Fruit fly (Drosophila melanogaster) whole organism, embryonic: ENCODE data around the gene CG14655.

Source experiments
- Abd-B ChIP-seq: fragments of 200-800 bp; sonication (Bioruptor generic); optimal IDR thresholded peaks from 2 replicates; lab custom pipeline; 2018; ENCODE audit warnings: missing biosample characterization, mild to moderate bottlenecking, missing genetic modification characterization, moderate library complexity
- Aef1 ChIP-seq: fragments of 200-800 bp; sonication (Bioruptor generic); IDR thresholded peaks from 3 replicates; pipeline ENCODE4 v1.3.6; 2022; ENCODE audit warnings: missing biosample characterization, missing genetic modification characterization
- Atf3 ChIP-seq: fragments of 200-800 bp; sonication (Bioruptor generic); optimal IDR thresholded peaks from 3 replicates; lab custom pipeline; 2016; ENCODE audit warnings: missing biosample characterization, missing genetic modification characterization
- CG10462 ChIP-seq: fragments of 200-800 bp; sonication (Bioruptor generic); optimal IDR thresholded peaks from 2 replicates; lab custom pipeline; 2016; ENCODE audit warnings: missing biosample characterization, missing genetic modification characterization
- CG10565 ChIP-seq: fragments of 200-800 bp; sonication (Bioruptor generic); optimal IDR thresholded peaks from 3 replicates; lab custom pipeline; 2016; ENCODE audit warnings: missing biosample characterization, mild to moderate bottlenecking, missing genetic modification characterization
- CG10654 ChIP-seq: fragments of 200-800 bp; sonication (Bioruptor generic); optimal IDR thresholded peaks from 2 replicates; lab custom pipeline; 2016; ENCODE audit warnings: missing biosample characterization, missing genetic modification characterization
- CG12391 ChIP-seq: fragments of 200-800 bp; sonication (Bioruptor generic); optimal IDR thresholded peaks from 3 replicates; lab custom pipeline; 2018; ENCODE audit warnings: missing biosample characterization, mild to moderate bottlenecking, missing genetic modification characterization, moderate library complexity
- CG14667 ChIP-seq: fragments of 200-800 bp; sonication (Bioruptor generic); IDR thresholded peaks from 2 replicates; pipeline ENCODE4 v1.3.6; 2022; ENCODE audit warnings: missing biosample characterization, missing genetic modification characterization
- CG17361 ChIP-seq: fragments of 200-800 bp; sonication (Bioruptor generic); IDR thresholded peaks from 3 replicates; pipeline ENCODE4 v1.3.6; 2022; ENCODE audit warnings: missing biosample characterization, missing genetic modification characterization
- CG30020 ChIP-seq: fragments of 200-800 bp; optimal IDR thresholded peaks from 2 replicates; lab custom pipeline; 2019; ENCODE audit warnings: missing biosample characterization, mild to moderate bottlenecking, missing genetic modification characterization, moderate library complexity
- CG32772 ChIP-seq: fragments of 200-800 bp; sonication (Bioruptor generic); IDR thresholded peaks from 2 replicates; pipeline ENCODE4 v1.3.6; 2022; ENCODE audit warnings: missing biosample characterization, missing genetic modification characterization
- CG34224 ChIP-seq: fragments of 200-800 bp; sonication (Bioruptor generic); IDR thresholded peaks from 3 replicates; pipeline ENCODE4 v1.3.6; 2022; ENCODE audit warnings: missing biosample characterization, missing genetic modification characterization; ENCODE audit not compliant: partially characterized antibody
- CG6254 ChIP-seq: fragments of 200-800 bp; sonication (Bioruptor generic); optimal IDR thresholded peaks from 3 replicates; lab custom pipeline; 2017; ENCODE audit warnings: mild to moderate bottlenecking, missing biosample characterization, missing genetic modification reagents, missing genetic modification characterization
- CG6689 ChIP-seq: fragments of 200-800 bp; sonication (Bioruptor generic); IDR thresholded peaks from 2 replicates; pipeline ENCODE4 v1.3.6; 2022; ENCODE audit warnings: missing biosample characterization, missing genetic modification characterization
- CG7372 ChIP-seq: fragments of 200-800 bp; sonication (Bioruptor generic); IDR thresholded peaks from 2 replicates; pipeline ENCODE4 v1.3.6; 2022; ENCODE audit warnings: missing biosample characterization, missing genetic modification characterization
- CG7987 ChIP-seq: fragments of 200-800 bp; sonication (Bioruptor generic); optimal IDR thresholded peaks from 2 replicates; lab custom pipeline; 2018; ENCODE audit warnings: missing biosample characterization, mild to moderate bottlenecking, missing genetic modification characterization, moderate library complexity
- CG8281 ChIP-seq: fragments of 200-800 bp; sonication (Bioruptor generic); optimal IDR thresholded peaks from 2 replicates; lab custom pipeline; 2018; ENCODE audit warnings: missing biosample characterization, mild to moderate bottlenecking, missing genetic modification characterization, moderate library complexity
- CG9876 ChIP-seq: fragments of 200-800 bp; sonication (Bioruptor generic); optimal IDR thresholded peaks from 2 replicates; lab custom pipeline; 2016; ENCODE audit warnings: missing biosample characterization, missing genetic modification characterization
- Gug ChIP-seq: fragments of 200-800 bp; sonication (Bioruptor generic); IDR thresholded peaks from 4 replicates; pipeline ENCODE4 v1.3.6; 2022; ENCODE audit warnings: missing biosample characterization, missing genetic modification characterization
- H2.0 ChIP-seq: fragments of 200-800 bp; sonication (Bioruptor generic); IDR thresholded peaks from 2 replicates; pipeline ENCODE4 v1.3.6; 2022; ENCODE audit warnings: missing biosample characterization, missing genetic modification characterization
- HmgZ ChIP-seq: fragments of 200-800 bp; sonication (Bioruptor generic); optimal IDR thresholded peaks from 2 replicates; lab custom pipeline; 2018; ENCODE audit warnings: missing biosample characterization, mild to moderate bottlenecking, missing genetic modification characterization
- Hr3 ChIP-seq: fragments of 200-800 bp; sonication (Bioruptor generic); optimal IDR thresholded peaks from 3 replicates; lab custom pipeline; 2016; ENCODE audit warnings: missing biosample characterization, missing genetic modification characterization
- Hr78 ChIP-seq, 2 experiments: fragments of 200-800 bp in 1 of 2; fragments of >200 bp in 1 of 2; sonication (Bioruptor generic) in 1 of 2; optimal IDR thresholded peaks; 2 replicates each; lab custom pipeline; 2017 to 2019; ENCODE audit warnings: missing biosample characterization in 2 of 2, missing genetic modification characterization in 2 of 2, mild to moderate bottlenecking in 1 of 2, moderate library complexity in 1 of 2
- Max ChIP-seq: fragments of 200-800 bp; sonication (Bioruptor generic); optimal IDR thresholded peaks from 2 replicates; lab custom pipeline; 2016; ENCODE audit warnings: missing biosample characterization, mild to moderate bottlenecking, missing genetic modification characterization
- Ravus ChIP-seq: fragments of 200-800 bp; sonication (Bioruptor generic); IDR thresholded peaks from 2 replicates; pipeline ENCODE4 v1.3.6; 2022; ENCODE audit warnings: missing biosample characterization, missing genetic modification characterization
- Sox100B ChIP-seq: fragments of 200-800 bp; sonication (Bioruptor generic); optimal IDR thresholded peaks from 3 replicates; lab custom pipeline; 2018; ENCODE audit warnings: missing biosample characterization, mild to moderate bottlenecking, missing genetic modification characterization
- Tbp ChIP-seq: fragments of >200 bp; optimal IDR thresholded peaks from 2 replicates; lab custom pipeline; 2018; ENCODE audit warnings: missing biosample characterization, missing genetic modification characterization
- Trl ChIP-seq, 3 experiments: fragments of >200 bp in 2 of 3; fragments of 200-800 bp in 1 of 3; sonication (Bioruptor generic) in 1 of 3; optimal IDR thresholded peaks; 2 replicates in 1 of 3; 3 replicates in 2 of 3; lab custom pipeline; 2016 to 2017; ENCODE audit warnings: missing biosample characterization in 1 of 3, missing genetic modification characterization in 1 of 3
- Usf ChIP-seq: fragments of 200-800 bp; sonication (Bioruptor generic); optimal IDR thresholded peaks from 2 replicates; lab custom pipeline; 2017; ENCODE audit warnings: missing genotype, missing biosample characterization, missing genetic modification characterization
- aop ChIP-seq: fragments of 200-800 bp; sonication (Bioruptor generic); IDR thresholded peaks from 2 replicates; pipeline ENCODE4 v1.3.6; 2022; ENCODE audit warnings: missing biosample characterization, missing genetic modification characterization
- ase ChIP-seq: fragments of 200-800 bp; sonication (Bioruptor generic); IDR thresholded peaks from 3 replicates; pipeline ENCODE4 v1.3.6; 2022; ENCODE audit warnings: missing biosample characterization, missing genetic modification characterization
- bbx ChIP-seq: fragments of 200-800 bp; sonication (Bioruptor generic); IDR thresholded peaks from 2 replicates; pipeline ENCODE4 v1.3.6; 2022; ENCODE audit warnings: missing biosample characterization, missing genetic modification characterization; ENCODE audit not compliant: partially characterized antibody
- bowl ChIP-seq: fragments of 200-800 bp; sonication (Bioruptor generic); IDR thresholded peaks from 2 replicates; pipeline ENCODE4 v1.3.6; 2022; ENCODE audit warnings: missing biosample characterization, missing genetic modification characterization
- bsh ChIP-seq, 2 experiments: fragments of 200-800 bp; sonication (Bioruptor generic); optimal IDR thresholded peaks; 2 replicates each; lab custom pipeline; 2017 to 2018; ENCODE audit warnings: mild to moderate bottlenecking in 2 of 2, missing biosample characterization in 2 of 2, missing genetic modification characterization in 2 of 2, moderate library complexity in 1 of 2
- chif ChIP-seq, 2 experiments: fragments of 200-800 bp; sonication (Bioruptor generic); optimal IDR thresholded peaks; 3 replicates each; lab custom pipeline; 2016; ENCODE audit warnings: missing biosample characterization in 2 of 2, missing genetic modification characterization in 2 of 2
- dan ChIP-seq: fragments of 200-800 bp; sonication (Bioruptor generic); IDR thresholded peaks from 2 replicates; pipeline ENCODE4 v1.3.6; 2022; ENCODE audit warnings: missing biosample characterization, missing genetic modification characterization
- dmrt99B ChIP-seq: fragments of 200-800 bp; sonication (Bioruptor generic); optimal IDR thresholded peaks from 2 replicates; lab custom pipeline; 2018; ENCODE audit warnings: missing biosample characterization, mild to moderate bottlenecking, missing genetic modification characterization, moderate library complexity
- gcm ChIP-seq: fragments of 200-800 bp; sonication (Bioruptor generic); optimal IDR thresholded peaks from 2 replicates; lab custom pipeline; 2019; ENCODE audit warnings: missing biosample characterization, mild to moderate bottlenecking, missing genetic modification characterization, moderate library complexity
- grau ChIP-seq: fragments of 200-800 bp; optimal IDR thresholded peaks from 3 replicates; lab custom pipeline; 2019; ENCODE audit warnings: missing biosample characterization, mild to moderate bottlenecking, missing genetic modification characterization, moderate library complexity
- ham ChIP-seq: fragments of 200-800 bp; sonication (Bioruptor generic); IDR thresholded peaks from 2 replicates; pipeline ENCODE4 v1.3.6; 2022; ENCODE audit warnings: missing biosample characterization, missing genetic modification characterization
- mam ChIP-seq: fragments of 200-800 bp; sonication (Bioruptor generic); optimal IDR thresholded peaks from 3 replicates; lab custom pipeline; 2016; ENCODE audit warnings: missing biosample characterization, missing genetic modification characterization
- pzg ChIP-seq: fragments of 200-800 bp; sonication (Bioruptor generic); optimal IDR thresholded peaks from 3 replicates; lab custom pipeline; 2018; ENCODE audit warnings: missing biosample characterization, mild to moderate bottlenecking, missing genetic modification characterization, moderate library complexity
- sim ChIP-seq: fragments of 200-800 bp; sonication (Bioruptor generic); IDR thresholded peaks from 2 replicates; pipeline ENCODE4 v1.3.6; 2022; ENCODE audit warnings: missing biosample characterization, missing genetic modification characterization
- slou ChIP-seq: fragments of 200-800 bp; sonication (Bioruptor generic); optimal IDR thresholded peaks from 3 replicates; lab custom pipeline; 2016; ENCODE audit warnings: missing biosample characterization, missing genetic modification characterization
- tio ChIP-seq: fragments of 200-800 bp; sonication (Bioruptor generic); optimal IDR thresholded peaks from 2 replicates; lab custom pipeline; 2017; ENCODE audit warnings: missing biosample characterization, missing genetic modification characterization, inconsistent platforms
- trem ChIP-seq: fragments of 200-800 bp; optimal IDR thresholded peaks from 3 replicates; lab custom pipeline; 2019; ENCODE audit warnings: missing biosample characterization, mild to moderate bottlenecking, missing genetic modification characterization, moderate library complexity
- usp ChIP-seq: fragments of >200 bp; optimal IDR thresholded peaks from 2 replicates; lab custom pipeline; 2017; ENCODE audit warnings: missing biosample characterization, missing genetic modification characterization
- zen ChIP-seq: fragments of 200-800 bp; sonication (Bioruptor generic); optimal IDR thresholded peaks from 3 replicates; lab custom pipeline; 2018; ENCODE audit warnings: missing biosample characterization, mild to moderate bottlenecking, missing genetic modification characterization, moderate library complexity

CG14655 gene

DNA sequence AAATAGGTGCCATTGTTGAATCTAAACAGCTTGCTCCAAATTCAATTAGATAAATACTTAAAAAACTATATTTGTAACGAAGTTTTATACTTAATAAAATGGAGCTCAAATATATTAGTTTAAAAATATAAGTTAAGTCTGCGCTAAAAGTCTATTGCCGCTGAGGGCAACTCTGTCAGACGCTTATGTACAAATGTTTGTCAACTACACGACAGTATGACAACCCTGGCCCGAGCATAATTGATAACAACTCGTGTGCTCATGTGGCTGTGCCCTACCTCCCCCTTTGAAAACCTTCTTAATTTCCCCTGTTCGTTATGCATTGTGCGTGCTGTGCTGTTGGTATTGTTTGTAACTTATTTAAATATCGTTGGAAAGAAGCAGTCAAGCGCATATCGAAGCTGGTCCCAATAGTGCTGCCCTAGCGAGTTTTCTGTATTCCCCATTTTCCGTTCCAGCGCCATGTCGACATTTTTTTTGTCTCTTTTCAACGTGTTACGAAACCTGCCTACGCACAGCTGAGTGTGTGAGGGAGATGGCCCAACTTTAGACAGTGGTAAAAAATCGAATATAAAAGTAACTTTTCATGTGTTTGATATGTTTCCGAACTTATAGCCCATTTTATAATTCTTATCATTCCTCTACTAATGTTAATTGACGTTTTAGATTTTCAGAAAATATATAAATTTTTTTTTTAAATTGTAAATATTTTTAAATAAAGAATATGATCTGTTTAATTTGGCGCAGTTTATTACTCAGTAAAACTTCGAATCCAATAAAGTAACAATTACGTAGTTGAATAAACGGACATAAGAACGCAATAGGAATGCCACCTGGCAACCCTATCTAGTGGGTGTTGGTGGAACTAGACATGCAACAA lies 25.0 kb upstream of the CG14655 start (continued):
- TF ChIP-seq CG6689 (GFP tag; lab: Robert Waterston, UW) (peak; percentile 72), CG12391 (tag; lab: Kevin White, UChicago) (peak; percentile 84), aop (no peak), dmrt99B (tag; lab: Kevin White, UChicago) (peak; percentile 80), Tbp (GFP tag; lab: Kevin White, UChicago) (no peak), mam (GFP tag; lab: Kevin White, UChicago) (no peak), CG10565 (no peak), bsh (GFP tag; optimal IDR thresholded peaks at IDR 0.05; lab: Kevin White, UChicago) (peak in 1 of 2 experiments; percentile 80), chif (GFP tag; optimal IDR thresholded peaks at IDR 0.05; lab: Kevin White, UChicago) (no peak), CG8281 (tag; lab: Kevin White, UChicago) (peak; percentile 11), CG6254 (GFP tag; lab: Kevin White, UChicago) (peak; percentile 61), trem (tag; lab: Kevin White, UChicago) (peak; percentile 54), Sox100B (GFP tag; lab: Kevin White, UChicago) (peak; percentile 77), zen (peak; percentile 28), sim (no peak), pzg (GFP tag; lab: Kevin White, UChicago) (no peak), CG30020 (peak; percentile 30), Gug (no peak; the same call in 3 of the 4 replicates), Atf3 (GFP tag; lab: Kevin White, UChicago) (peak; percentile 22), Max (GFP tag; lab: Kevin White, UChicago) (no peak), HmgZ (tag; lab: Kevin White, UChicago) (peak; percentile 29), Aef1 (GFP tag; lab: Robert Waterston, UW) (peak; percentile 54), CG14667 (GFP tag; lab: Robert Waterston, UW) (peak; percentile 49; the same call in 1 of the 2 replicates), usp (GFP tag; lab: Kevin White, UChicago) (no peak), CG32772 (GFP tag; lab: Robert Waterston, UW) (peak; percentile 45; the same call in 1 of the 2 replicates), grau (tag; lab: Kevin White, UChicago) (peak; percentile 81), CG17361 (GFP tag; lab: Robert Waterston, UW) (peak; percentile 82), dan (GFP tag; lab: Robert Waterston, UW) (no peak), CG34224 (no peak), CG7372 (GFP tag; lab: Robert Waterston, UW) (0 out of 2 replicates have a peak, but pooled peaks have one; percentile 40), H2.0 (GFP tag; lab: Robert Waterston, UW) (peak; percentile 57), Hr78 (GFP tag; optimal IDR thresholded peaks at IDR 0.05; lab: Kevin White, UChicago) (no peak), Usf (GFP tag; lab: Kevin White, UChicago) (no peak), Abd-B (GFP tag; lab: Kevin White, UChicago) (peak; percentile 64), CG9876 (GFP tag; lab: Kevin White, UChicago) (no peak), bowl (GFP tag; lab: Robert Waterston, UW) (no peak), ham (GFP tag; lab: Robert Waterston, UW) (no peak), slou (no peak), CG7987 (peak; percentile 28), bbx (GFP tag; lab: Robert Waterston, UW) (0 out of 2 replicates have a peak, but pooled peaks have one; percentile 33), Trl (optimal IDR thresholded peaks at IDR 0.05; lab: Kevin White, UChicago) (no peak), Trl (GFP tag; optimal IDR thresholded peaks at IDR 0.05; lab: Kevin White, UChicago) (no peak), Hr3 (peak; percentile 55), CG10654 (GFP tag; lab: Kevin White, UChicago) (peak; percentile 52), gcm (GFP tag; lab: Kevin White, UChicago) (peak; percentile 72), tio (peak; percentile 26), Ravus (GFP tag; lab: Robert Waterston, UW) (peak; percentile 10; the same call in 1 of the 2 replicates), ase (GFP tag; lab: Robert Waterston, UW) (0 out of 3 replicates have a peak, but pooled peaks have one; percentile 32), CG10462 (peak; percentile 39)
